Fruit fly (Drosophila melanogaster): ENCODE results near the gene CG32104.

- no peak for TF ChIP-seq jim (GFP tag; optimal IDR thresholded peaks at IDR 0.05)
- no peak for TF ChIP-seq Hr78 (GFP tag; optimal IDR thresholded peaks at IDR 0.05)
- no peak for TF ChIP-seq Abd-B (GFP tag; optimal IDR thresholded peaks at IDR 0.05)
Measured at dm6 chr3L:12417341-12417740, 18.2 kb upstream of the CG32104 start, which contains the start of gene ArfGAP1.

All from whole organism, wandering third instar larva.